Fruit fly (Drosophila melanogaster) whole organism, wandering third instar larva: ENCODE data around the gene CG15169.
A peak's percentile ranks its signal among the peaks of the same experiment; 100 is the strongest.

Experiments used
- Abd-B ChIP-seq: fragments of >200 bp; optimal IDR thresholded peaks from 2 replicates; lab custom pipeline; 2017; ENCODE audit warnings: missing biosample characterization, missing genetic modification characterization
- Dfd ChIP-seq: fragments of >200 bp; optimal IDR thresholded peaks from 2 replicates; lab custom pipeline; 2017; ENCODE audit warnings: missing biosample characterization, missing genetic modification characterization
- Myc ChIP-seq: fragments of >200 bp; optimal IDR thresholded peaks from 2 replicates; lab custom pipeline; 2017
- Sp1 ChIP-seq: fragments of 200-800 bp; sonication (Bioruptor generic); optimal IDR thresholded peaks from 3 replicates; lab custom pipeline; 2019; ENCODE audit warnings: missing biosample characterization, mild to moderate bottlenecking, missing genetic modification characterization, moderate library complexity
- Vsx2 ChIP-seq: fragments of 200-300, 225-300 bp; sonication (Bioruptor generic); optimal IDR thresholded peaks from 2 replicates; lab custom pipeline; 2018; ENCODE audit warnings: missing biosample characterization, missing genetic modification characterization; ENCODE audit not compliant: partially characterized antibody
- br ChIP-seq: fragments of 200-800 bp; sonication (Bioruptor generic); optimal IDR thresholded peaks from 2 replicates; lab custom pipeline; 2016; ENCODE audit warnings: missing biosample characterization, missing genetic modification characterization
- dmrt93B ChIP-seq: fragments of 200-800 bp; sonication (Bioruptor generic); optimal IDR thresholded peaks from 2 replicates; lab custom pipeline; 2018; ENCODE audit warnings: missing biosample characterization, mild to moderate bottlenecking, missing genetic modification characterization
- dsf ChIP-seq: sonication (Bioruptor generic); optimal IDR thresholded peaks from 2 replicates; lab custom pipeline; 2016; ENCODE audit warnings: missing biosample characterization, missing genetic modification characterization, borderline replicate concordance
- fru ChIP-seq: fragments of 200-800 bp; sonication (Bioruptor generic); optimal IDR thresholded peaks from 3 replicates; lab custom pipeline; 2016; ENCODE audit warnings: missing biosample characterization, mild to moderate bottlenecking, missing genetic modification characterization
- psq ChIP-seq: fragments of 200-800 bp; sonication (Bioruptor generic); optimal IDR thresholded peaks from 3 replicates; lab custom pipeline; 2017; ENCODE audit warnings: missing biosample characterization, mild to moderate bottlenecking, missing genetic modification characterization, moderate library complexity
- usp ChIP-seq: fragments of >200 bp; optimal IDR thresholded peaks from 2 replicates; lab custom pipeline; 2017; ENCODE audit warnings: missing biosample characterization, missing genetic modification characterization
- woc ChIP-seq: sonication (Bioruptor generic); optimal IDR thresholded peaks from 2 replicates; lab custom pipeline; 2016; ENCODE audit warnings: missing biosample characterization, mild to moderate bottlenecking, missing genetic modification characterization

- no peak for TF ChIP-seq psq (GFP tag; lab: Kevin White, UChicago)
- no peak for TF ChIP-seq br (GFP tag; lab: Kevin White, UChicago)
- no peak for TF ChIP-seq fru
- TF ChIP-seq Myc = no peak
- TF ChIP-seq woc (GFP tag; lab: Kevin White, UChicago) = no peak
- no peak for TF ChIP-seq usp (GFP tag; lab: Kevin White, UChicago)
- TF ChIP-seq Dfd (GFP tag; lab: Kevin White, UChicago) = no peak
- TF ChIP-seq Vsx2 (GFP tag; lab: Kevin White, UChicago) = peak; percentile 13
- TF ChIP-seq dmrt93B (GFP tag; lab: Kevin White, UChicago) = no peak
- no peak for TF ChIP-seq Abd-B (GFP tag; lab: Kevin White, UChicago)
- TF ChIP-seq dsf (GFP tag; lab: Kevin White, UChicago) = no peak
- TF ChIP-seq Sp1 = no peak
Observed at dm6 chr2L:19014881-19015366, 24.1 kb downstream of the CG15169 start.
